Worm (Caenorhabditis elegans) whole organism, young adult: ENCODE data around the gene W10G6.1.

Experiments
- B0261.1 ChIP-seq: sonication (generic microtip); optimal IDR thresholded peaks from 2 replicates; lab custom pipeline; 2016; ENCODE audit warnings: mild to moderate bottlenecking, missing genetic modification characterization, moderate library complexity, missing compliant biosample characterization
- B0336.3 ChIP-seq: fragments of 200-800 bp; sonication (Bioruptor generic); IDR thresholded peaks from 2 replicates; pipeline ENCODE4 v1.3.6; 2022; ENCODE audit warnings: missing genetic modification characterization, missing compliant biosample characterization
- F23B12.7 ChIP-seq: sonication (generic microtip); optimal IDR thresholded peaks from 2 replicates; lab custom pipeline; 2017; ENCODE audit warnings: missing genetic modification characterization, mild to moderate bottlenecking, missing compliant biosample characterization, antibody characterized with exemption, moderate library complexity; ENCODE audit not compliant: insufficient read depth
- F49E8.2 ChIP-seq: sonication (generic microtip); optimal IDR thresholded peaks from 3 replicates; lab custom pipeline; 2017; ENCODE audit warnings: missing genetic modification characterization, mild to moderate bottlenecking, missing compliant biosample characterization, antibody characterized with exemption, moderate library complexity; ENCODE audit not compliant: insufficient read depth
- K11D2.4 ChIP-seq: fragments of 200-800 bp; sonication (Bioruptor generic); IDR thresholded peaks from 2 replicates; pipeline ENCODE4 v1.3.6; 2022; ENCODE audit warnings: missing genetic modification reagents, missing genetic modification characterization, missing compliant biosample characterization
- K12H6.12 ChIP-seq: fragments of 200-800 bp; sonication (Bioruptor generic); optimal IDR thresholded peaks from 2 replicates; lab custom pipeline; 2018; ENCODE audit warnings: mild to moderate bottlenecking, missing genetic modification characterization, missing compliant biosample characterization
- T26A5.8 ChIP-seq: sonication (generic microtip); optimal IDR thresholded peaks from 2 replicates; lab custom pipeline; 2016; ENCODE audit warnings: missing genetic modification characterization, missing compliant biosample characterization
- Y67H2A.10 ChIP-seq: fragments of 200-800 bp; sonication (Bioruptor generic); conservative IDR thresholded peaks from 2 replicates; pipeline ENCODE4 v1.3.6; 2022; ENCODE audit warnings: missing genetic modification reagents, missing genetic modification characterization, missing compliant biosample characterization
- Y79H2A.3 ChIP-seq: fragments of 200-800 bp; sonication (Bioruptor generic); conservative IDR thresholded peaks from 2 replicates; pipeline ENCODE4 v1.3.6; 2022; ENCODE audit warnings: missing genetic modification reagents, missing genetic modification characterization, missing compliant biosample characterization
- ZK185.1 ChIP-seq: sonication (generic microtip); optimal IDR thresholded peaks from 2 replicates; lab custom pipeline; 2016; ENCODE audit warnings: mild to moderate bottlenecking, missing genetic modification characterization, missing compliant biosample characterization; ENCODE audit not compliant: poor library complexity, severe bottlenecking
- akir-1 ChIP-seq: fragments of 200-800 bp; sonication (Bioruptor generic); optimal IDR thresholded peaks from 2 replicates; lab custom pipeline; 2018; ENCODE audit warnings: mild to moderate bottlenecking, missing genetic modification characterization, moderate library complexity, missing compliant biosample characterization
- aptf-2 ChIP-seq: fragments of 200-800 bp; sonication (Bioruptor generic); conservative IDR thresholded peaks from 2 replicates; pipeline ENCODE4 v1.3.6; 2022; ENCODE audit warnings: missing genetic modification reagents, missing genetic modification characterization, missing compliant biosample characterization
- athp-1 ChIP-seq: sonication (generic microtip); optimal IDR thresholded peaks from 2 replicates; lab custom pipeline; 2017; ENCODE audit warnings: mild to moderate bottlenecking, missing genetic modification characterization, missing compliant biosample characterization
- attf-3 ChIP-seq: fragments of 200-800 bp; sonication (Bioruptor generic); conservative IDR thresholded peaks from 2 replicates; pipeline ENCODE4 v1.3.6; 2022; ENCODE audit warnings: missing genetic modification reagents, missing genetic modification characterization, missing compliant biosample characterization
- attf-5 ChIP-seq: fragments of 200-800 bp; sonication (Bioruptor generic); optimal IDR thresholded peaks from 2 replicates; lab custom pipeline; 2018; ENCODE audit warnings: mild to moderate bottlenecking, missing genetic modification characterization, missing compliant biosample characterization
- bed-2 ChIP-seq: fragments of 200-800 bp; sonication (Bioruptor generic); IDR thresholded peaks from 2 replicates; pipeline ENCODE4 v1.3.6; 2022; ENCODE audit warnings: missing genetic modification reagents, missing genetic modification characterization, missing compliant biosample characterization
- cebp-2 ChIP-seq: fragments of 200-800 bp; sonication (Bioruptor generic); IDR thresholded peaks from 2 replicates; pipeline ENCODE4 v1.3.6; 2022; ENCODE audit warnings: missing genetic modification characterization, missing compliant biosample characterization
- die-1 ChIP-seq: sonication (generic microtip); optimal IDR thresholded peaks from 2 replicates; lab custom pipeline; 2016; ENCODE audit warnings: missing genotype, mild to moderate bottlenecking, missing genetic modification characterization, missing compliant biosample characterization
- efl-1 ChIP-seq: fragments of 150-350 bp; optimal IDR thresholded peaks from 2 replicates; lab custom pipeline; 2014; ENCODE audit warnings: missing biosample characterization, missing genetic modification reagents, missing genetic modification characterization
- egl-18 ChIP-seq: fragments of 200-800 bp; sonication (Bioruptor generic); IDR thresholded peaks from 2 replicates; pipeline ENCODE4 v1.3.6; 2022; ENCODE audit warnings: missing genetic modification reagents, missing genetic modification characterization, missing compliant biosample characterization
- him-1 ChIP-seq: sonication (generic microtip); optimal IDR thresholded peaks from 2 replicates; lab custom pipeline; 2016; ENCODE audit warnings: missing genotype, missing genetic modification reagents, missing genetic modification characterization, missing compliant biosample characterization
- hrde-1 ChIP-seq: sonication (generic microtip); optimal IDR thresholded peaks from 2 replicates; lab custom pipeline; 2016; ENCODE audit warnings: missing genetic modification characterization, mild to moderate bottlenecking, missing compliant biosample characterization, moderate library complexity, missing genotype, missing genetic modification reagents, borderline replicate concordance
- lin-26 ChIP-seq: fragments of 200-800 bp; sonication (Bioruptor generic); IDR thresholded peaks from 2 replicates; pipeline ENCODE4 v1.3.6; 2022; ENCODE audit warnings: missing genetic modification reagents, missing genetic modification characterization, missing compliant biosample characterization
- lin-35 ChIP-seq, 3 experiments: fragments of 150-350 bp in 2 of 3; sonication (generic microtip) in 1 of 3; optimal IDR thresholded peaks; 2 replicates each; lab custom pipeline; 2014 to 2018; ENCODE audit warnings: missing biosample characterization in 3 of 3, missing genetic modification characterization in 3 of 3, missing genetic modification reagents in 3 of 3
- lir-1 ChIP-seq: fragments of 200-800 bp; sonication (Bioruptor generic); conservative IDR thresholded peaks from 2 replicates; pipeline ENCODE4 v1.3.6; 2022; ENCODE audit warnings: missing genetic modification reagents, missing genetic modification characterization, missing compliant biosample characterization
- lsl-1 ChIP-seq: fragments of 200-800 bp; sonication (Bioruptor generic); optimal IDR thresholded peaks from 2 replicates; lab custom pipeline; 2018; ENCODE audit warnings: mild to moderate bottlenecking, missing genetic modification characterization, moderate library complexity, missing compliant biosample characterization
- madf-6 ChIP-seq: fragments of 200-800 bp; sonication (Bioruptor generic); IDR thresholded peaks from 2 replicates; pipeline ENCODE4 v1.3.6; 2022; ENCODE audit warnings: missing genetic modification reagents, missing genetic modification characterization, missing compliant biosample characterization
- madf-8 ChIP-seq: fragments of 200-800 bp; sonication (Bioruptor generic); conservative IDR thresholded peaks from 2 replicates; pipeline ENCODE4 v1.3.6; 2022; ENCODE audit warnings: missing genetic modification reagents, missing genetic modification characterization, missing compliant biosample characterization
- mel-28 ChIP-seq: sonication (generic microtip); optimal IDR thresholded peaks from 2 replicates; lab custom pipeline; 2016; ENCODE audit warnings: borderline replicate concordance, mild to moderate bottlenecking, missing genetic modification characterization, missing compliant biosample characterization
- nfya-2 ChIP-seq: fragments of 200-800 bp; sonication (Bioruptor generic); IDR thresholded peaks from 2 replicates; pipeline ENCODE4 v1.3.6; 2022; ENCODE audit warnings: missing genetic modification reagents, missing genetic modification characterization, missing compliant biosample characterization
- nfyb-1 ChIP-seq: fragments of 200-800 bp; sonication (Bioruptor generic); IDR thresholded peaks from 2 replicates; pipeline ENCODE4 v1.3.6; 2022; ENCODE audit warnings: missing genetic modification reagents, missing genetic modification characterization, missing compliant biosample characterization
- nhr-90 ChIP-seq: sonication (generic microtip); optimal IDR thresholded peaks from 2 replicates; lab custom pipeline; 2016; ENCODE audit warnings: missing genotype, mild to moderate bottlenecking, missing genetic modification characterization, missing compliant biosample characterization
- rcor-1 ChIP-seq: fragments of 200-800 bp; sonication (Bioruptor generic); IDR thresholded peaks from 2 replicates; pipeline ENCODE4 v1.3.6; 2022; ENCODE audit warnings: missing genetic modification reagents, missing genetic modification characterization, missing compliant biosample characterization
- rec-8 ChIP-seq, 2 experiments: sonication (generic microtip); optimal IDR thresholded peaks; 2 replicates each; lab custom pipeline; 2016; ENCODE audit warnings: mild to moderate bottlenecking in 2 of 2, missing genetic modification characterization in 2 of 2, missing genetic modification reagents in 2 of 2, missing genotype in 2 of 2, missing biosample characterization in 1 of 2, missing compliant biosample characterization in 1 of 2, moderate library complexity in 1 of 2
- rpc-1 ChIP-seq, 2 experiments: fragments of 150-350 bp in 1 of 2; sonication (generic microtip) in 1 of 2; optimal IDR thresholded peaks; 2 replicates each; lab custom pipeline; 2014 to 2018; ENCODE audit warnings: missing biosample characterization in 1 of 2, missing genetic modification characterization in 1 of 2, missing genetic modification reagents in 1 of 2, missing genotype in 1 of 2
- sptf-2 ChIP-seq: fragments of 200-800 bp; sonication (Bioruptor generic); optimal IDR thresholded peaks from 2 replicates; lab custom pipeline; 2018; ENCODE audit warnings: mild to moderate bottlenecking, missing genetic modification characterization, missing compliant biosample characterization
- tbx-9 ChIP-seq: sonication (generic microtip); optimal IDR thresholded peaks from 2 replicates; lab custom pipeline; 2016; ENCODE audit warnings: borderline replicate concordance, missing genetic modification characterization, inconsistent platforms, missing compliant biosample characterization
- ztf-6 ChIP-seq: fragments of 200-800 bp; sonication (Bioruptor generic); IDR thresholded peaks from 2 replicates; pipeline ENCODE4 v1.3.6; 2022; ENCODE audit warnings: missing genetic modification reagents, missing genetic modification characterization, missing compliant biosample characterization

Gene W10G6.1

DNA sequence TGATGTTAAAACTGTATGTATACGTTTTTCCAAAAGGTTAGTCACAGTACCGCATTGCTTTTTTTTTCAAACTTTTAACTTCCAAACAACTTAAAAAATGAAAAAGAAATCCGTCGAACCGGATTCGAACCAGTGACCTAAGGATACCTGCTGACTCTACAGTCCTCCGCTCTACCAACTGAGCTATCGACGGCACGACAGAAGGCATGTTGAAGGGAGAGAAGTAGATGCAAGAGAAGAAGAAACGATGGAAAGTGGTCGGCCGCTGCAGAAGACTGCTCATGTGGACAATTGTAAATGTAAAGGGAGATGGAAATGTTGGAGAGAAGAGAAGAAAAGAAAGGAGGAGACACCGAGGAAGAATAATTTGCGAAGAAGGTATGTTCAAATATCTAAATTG lies 35.3 kb upstream of the W10G6.1 start (continued):
- TF ChIP-seq attf-3 (peak; percentile 52), lin-26 (GFP tag; lab: Robert Waterston, UW) (peak; percentile 97), ZK185.1 (tag; lab: Kevin White, UChicago) (peak; percentile 90), hrde-1 (tag; lab: Kevin White, UChicago) (peak; percentile 56), sptf-2 (peak; percentile 79), egl-18 (GFP tag; lab: Robert Waterston, UW) (peak; percentile 89), madf-6 (GFP tag; lab: Robert Waterston, UW) (peak; percentile 77), K11D2.4 (GFP tag; lab: Robert Waterston, UW) (peak; percentile 92), efl-1 (GFP tag; lab: Kevin White, UChicago) (no peak), T26A5.8 (peak; percentile 91), ztf-6 (GFP tag; lab: Robert Waterston, UW) (peak; percentile 87; the same call in 1 of the 2 replicates), aptf-2 (GFP tag; lab: Robert Waterston, UW) (0 out of 2 replicates have a peak, but pooled peaks have one; percentile 26), cebp-2 (GFP tag; lab: Robert Waterston, UW) (peak; percentile 91; the same call in 1 of the 2 replicates), him-1 (tag; lab: Kevin White, UChicago) (peak; percentile 37), B0261.1 (tag; lab: Kevin White, UChicago) (peak; percentile 99), mel-28 (tag; lab: Kevin White, UChicago) (peak; percentile 46), rpc-1 (optimal IDR thresholded peaks at IDR 0.05; lab: Kevin White, UChicago) (peak; percentile 96), rpc-1 (tag; optimal IDR thresholded peaks at IDR 0.05; lab: Kevin White, UChicago) (peak; percentile 92), madf-8 (GFP tag; lab: Robert Waterston, UW) (peak; percentile 51), akir-1 (GFP tag; lab: Kevin White, UChicago) (peak; percentile 76), rec-8 (tag; optimal IDR thresholded peaks at IDR 0.05; lab: Kevin White, UChicago) (peak; percentile 63 to 82), rcor-1 (peak; percentile 91), lin-35 (GFP tag; optimal IDR thresholded peaks at IDR 0.05; lab: Kevin White, UChicago) (peak in 2 of 3 experiments; percentile 5 to 89), F23B12.7 (peak; percentile 88), attf-5 (GFP tag; lab: Kevin White, UChicago) (peak; percentile 40), Y67H2A.10 (GFP tag; lab: Robert Waterston, UW) (0 out of 2 replicates have a peak, but pooled peaks have one; percentile 34), lir-1 (GFP tag; lab: Robert Waterston, UW) (peak; percentile 52), nhr-90 (peak; percentile 73), nfya-2 (GFP tag; lab: Robert Waterston, UW) (no peak), tbx-9 (tag; lab: Kevin White, UChicago) (peak; percentile 6), K12H6.12 (peak; percentile 69), lsl-1 (GFP tag; lab: Kevin White, UChicago) (no peak), F49E8.2 (tag; lab: Kevin White, UChicago) (peak; percentile 47), B0336.3 (GFP tag; lab: Robert Waterston, UW) (peak; percentile 86), Y79H2A.3 (GFP tag; lab: Robert Waterston, UW) (no peak), nfyb-1 (peak; percentile 93), athp-1 (tag; lab: Kevin White, UChicago) (peak; percentile 71), die-1 (tag; lab: Kevin White, UChicago) (peak; percentile 81), bed-2 (GFP tag; lab: Robert Waterston, UW) (0 out of 2 replicates have a peak, but pooled peaks have one; percentile 39)
